Worm (Caenorhabditis elegans): ENCODE measurements around the gene F33G12.6.
A peak's percentile ranks its signal among the peaks of the same experiment; 100 is the strongest.

F33G12.6 gene

ce11 chrII:5049865-5050342 is at the start of gene F33G12.6:
Gene F33G12.6, plus strand, starts transcription at chrII:5049915.
- TF ChIP-seq ces-1 (GFP tag; optimal IDR thresholded peaks at IDR 0.05) (peak; percentile 17), pha-4 (tag; optimal IDR thresholded peaks at IDR 0.05) (no peak)

- no peak for TF ChIP-seq ceh-43 (GFP tag; optimal IDR thresholded peaks at IDR 0.05)
- no peak for TF ChIP-seq snpc-4 (tag; optimal IDR thresholded peaks at IDR 0.05)
- no peak for TF ChIP-seq nhr-28 (tag; optimal IDR thresholded peaks at IDR 0.05)
- TF ChIP-seq flh-1 (GFP tag; optimal IDR thresholded peaks at IDR 0.05) = no peak
- TF ChIP-seq cnd-1 (tag; optimal IDR thresholded peaks at IDR 0.05) = no peak
- TF ChIP-seq unc-120 (tag; optimal IDR thresholded peaks at IDR 0.05; ENCODE audit: poor library complexity, severe bottlenecking) = no peak
- no peak for TF ChIP-seq mep-1 (tag; optimal IDR thresholded peaks at IDR 0.05)
- TF ChIP-seq sem-2 (GFP tag; optimal IDR thresholded peaks at IDR 0.05) = no peak
- no peak for TF ChIP-seq pha-4 (tag; optimal IDR thresholded peaks at IDR 0.05)
- no peak for TF ChIP-seq mls-2 (tag; optimal IDR thresholded peaks at IDR 0.05)
- no peak for TF ChIP-seq elt-1 (tag; optimal IDR thresholded peaks at IDR 0.05; ENCODE audit: borderline replicate concordance, insufficient read depth)
- no peak for TF ChIP-seq mab-5 (tag; optimal IDR thresholded peaks at IDR 0.05)
- no peak for TF ChIP-seq drap-1 (GFP tag; optimal IDR thresholded peaks at IDR 0.05)
Measured at ce11 chrII:5001866-5002265, 47.8 kb upstream of the F33G12.6 start.

- TF ChIP-seq nhr-2 (tag; optimal IDR thresholded peaks at IDR 0.05) (no peak), ham-2 (GFP tag; optimal IDR thresholded peaks at IDR 0.05) (no peak), sptf-1 (tag; optimal IDR thresholded peaks at IDR 0.05) (no peak), bed-3 (GFP tag; optimal IDR thresholded peaks at IDR 0.05) (no peak), nhr-12 (tag; optimal IDR thresholded peaks at IDR 0.05) (no peak), elt-1 (tag; optimal IDR thresholded peaks at IDR 0.05; ENCODE audit: borderline replicate concordance, insufficient read depth) (no peak), ceh-39 (tag; optimal IDR thresholded peaks at IDR 0.05) (no peak), mep-1 (tag; optimal IDR thresholded peaks at IDR 0.05) (no peak), sem-2 (GFP tag; optimal IDR thresholded peaks at IDR 0.05) (no peak), ztf-11 (tag; optimal IDR thresholded peaks at IDR 0.05) (no peak), drap-1 (GFP tag; optimal IDR thresholded peaks at IDR 0.05) (no peak), cnd-1 (tag; optimal IDR thresholded peaks at IDR 0.05) (no peak), M03D4.4 (tag; optimal IDR thresholded peaks at IDR 0.05) (no peak), unc-62 (GFP tag; optimal IDR thresholded peaks at IDR 0.05) (no peak), ces-1 (GFP tag; optimal IDR thresholded peaks at IDR 0.05) (no peak), lin-32 (GFP tag; optimal IDR thresholded peaks at IDR 0.05) (no peak), mab-5 (tag; optimal IDR thresholded peaks at IDR 0.05) (no peak), nhr-76 (tag; optimal IDR thresholded peaks at IDR 0.05) (no peak), lin-13 (tag; optimal IDR thresholded peaks at IDR 0.05) (no peak)
Measured at ce11 chrII:5003660-5004059, 46.1 kb upstream of the F33G12.6 start, which contains the start of gene F59A6.10. Gene F59A6.10, plus strand, starts transcription at chrII:5003960.

ce11 chrII:5004781-5005180 is 44.9 kb upstream of the F33G12.6 start, which contains the start of gene F59A6.4:
Gene F59A6.4, plus strand, starts transcription at chrII:5005081.
- no peak for TF ChIP-seq unc-120 (tag; optimal IDR thresholded peaks at IDR 0.05; ENCODE audit: poor library complexity, severe bottlenecking)
- no peak for TF ChIP-seq ham-2 (GFP tag; optimal IDR thresholded peaks at IDR 0.05)
- no peak for TF ChIP-seq ceh-83 (GFP tag; optimal IDR thresholded peaks at IDR 0.05)
- no peak for TF ChIP-seq snpc-4 (tag; optimal IDR thresholded peaks at IDR 0.05)
- TF ChIP-seq lsy-2 (tag; optimal IDR thresholded peaks at IDR 0.05) = no peak
- TF ChIP-seq tbx-8 (GFP tag; optimal IDR thresholded peaks at IDR 0.05) = no peak

- TF ChIP-seq M03D4.4 (tag; optimal IDR thresholded peaks at IDR 0.05) = no peak
- TF ChIP-seq ceh-39 (tag; optimal IDR thresholded peaks at IDR 0.05) = no peak
- TF ChIP-seq ceh-83 (GFP tag; optimal IDR thresholded peaks at IDR 0.05) = no peak
- no peak for TF ChIP-seq unc-39 (tag; optimal IDR thresholded peaks at IDR 0.05)
- no peak for TF ChIP-seq ham-2 (GFP tag; optimal IDR thresholded peaks at IDR 0.05)
- TF ChIP-seq hlh-1 (tag; optimal IDR thresholded peaks at IDR 0.05) = no peak
- TF ChIP-seq cnd-1 (tag; optimal IDR thresholded peaks at IDR 0.05) = no peak
- TF ChIP-seq nhr-76 (tag; optimal IDR thresholded peaks at IDR 0.05) = no peak
- no peak for TF ChIP-seq flh-1 (GFP tag; optimal IDR thresholded peaks at IDR 0.05)
- no peak for TF ChIP-seq blmp-1 (tag; optimal IDR thresholded peaks at IDR 0.05)
- TF ChIP-seq elt-3 (tag; optimal IDR thresholded peaks at IDR 0.05) = no peak
- TF ChIP-seq ztf-11 (tag; optimal IDR thresholded peaks at IDR 0.05) = no peak
- TF ChIP-seq nhr-12 (tag; optimal IDR thresholded peaks at IDR 0.05) = no peak
- TF ChIP-seq mep-1 (tag; optimal IDR thresholded peaks at IDR 0.05) = no peak
- no peak for TF ChIP-seq lin-13 (tag; optimal IDR thresholded peaks at IDR 0.05)
- no peak for TF ChIP-seq lin-32 (GFP tag; optimal IDR thresholded peaks at IDR 0.05)
- TF ChIP-seq elt-1 (tag; optimal IDR thresholded peaks at IDR 0.05; ENCODE audit: borderline replicate concordance, insufficient read depth) = no peak
- no peak for TF ChIP-seq drap-1 (GFP tag; optimal IDR thresholded peaks at IDR 0.05)
- TF ChIP-seq ceh-43 (GFP tag; optimal IDR thresholded peaks at IDR 0.05) = no peak
Measured at ce11 chrII:5008033-5008432, 41.7 kb upstream of the F33G12.6 start, which contains the start of gene F59A6.3. Gene F59A6.3, plus strand, starts transcription at chrII:5008333.
